Fruit fly (Drosophila melanogaster) whole organism, embryonic: Measurements from ENCODE around the gene CG13622.
A peak's percentile ranks its signal among the peaks of the same experiment; 100 is the strongest.

Experiments used
- Bdp1 ChIP-seq: fragments of 200-800 bp; sonication (Bioruptor generic); optimal IDR thresholded peaks from 3 replicates; lab custom pipeline; 2016; ENCODE audit warnings: missing biosample characterization, missing genetic modification characterization
- C15 ChIP-seq: fragments of 200-800 bp; sonication (Bioruptor generic); IDR thresholded peaks from 3 replicates; pipeline ENCODE4 v1.3.6; 2022; ENCODE audit warnings: missing biosample characterization, missing genetic modification characterization
- CG10979 ChIP-seq: fragments of 200-800 bp; sonication (Bioruptor generic); optimal IDR thresholded peaks from 2 replicates; lab custom pipeline; 2018; ENCODE audit warnings: missing biosample characterization, mild to moderate bottlenecking, missing genetic modification characterization, moderate library complexity
- CG11696 ChIP-seq: fragments of 200-800 bp; sonication (Bioruptor generic); IDR thresholded peaks from 2 replicates; pipeline ENCODE4 v1.3.6; 2022; ENCODE audit warnings: missing biosample characterization, missing genetic modification characterization
- CG1233 ChIP-seq: fragments of 200-800 bp; sonication (Bioruptor generic); optimal IDR thresholded peaks from 4 replicates; lab custom pipeline; 2018; ENCODE audit warnings: missing biosample characterization, mild to moderate bottlenecking, missing genetic modification characterization
- CG14710 ChIP-seq: fragments of 200-800 bp; sonication (Bioruptor generic); optimal IDR thresholded peaks from 3 replicates; lab custom pipeline; 2019; ENCODE audit warnings: missing biosample characterization, mild to moderate bottlenecking, missing genetic modification characterization, moderate library complexity
- CG15479 ChIP-seq: fragments of 200-800 bp; sonication (Bioruptor generic); optimal IDR thresholded peaks from 3 replicates; lab custom pipeline; 2019; ENCODE audit warnings: missing biosample characterization, mild to moderate bottlenecking, missing genetic modification characterization, moderate library complexity
- CG15514 ChIP-seq: fragments of 200-800 bp; sonication (Bioruptor generic); optimal IDR thresholded peaks from 3 replicates; lab custom pipeline; 2017; ENCODE audit warnings: missing biosample characterization, missing genetic modification characterization, mild to moderate bottlenecking, moderate library complexity, missing genetic modification reagents
- CG17359 ChIP-seq: fragments of 200-800 bp; sonication (Bioruptor generic); optimal IDR thresholded peaks from 3 replicates; lab custom pipeline; 2018; ENCODE audit warnings: missing biosample characterization, mild to moderate bottlenecking, missing genetic modification characterization, moderate library complexity
- CG18619 ChIP-seq: fragments of 200-800 bp; sonication (Bioruptor generic); optimal IDR thresholded peaks from 3 replicates; lab custom pipeline; 2017; ENCODE audit warnings: missing biosample characterization, mild to moderate bottlenecking, missing genetic modification characterization
- CG3281 ChIP-seq: fragments of 200-800 bp; sonication (Bioruptor generic); optimal IDR thresholded peaks from 3 replicates; lab custom pipeline; 2017; ENCODE audit warnings: missing biosample characterization, mild to moderate bottlenecking, missing genetic modification characterization
- CG4424 ChIP-seq: fragments of 200-800 bp; sonication (Bioruptor generic); optimal IDR thresholded peaks from 3 replicates; lab custom pipeline; 2016; ENCODE audit warnings: missing biosample characterization, missing genetic modification characterization
- CG4617 ChIP-seq: fragments of 200-800 bp; sonication (Bioruptor generic); optimal IDR thresholded peaks from 3 replicates; lab custom pipeline; 2016; ENCODE audit warnings: missing biosample characterization, missing genetic modification characterization, borderline replicate concordance
- CG4707 ChIP-seq: fragments of 200-800 bp; sonication (Bioruptor generic); optimal IDR thresholded peaks from 2 replicates; lab custom pipeline; 2018; ENCODE audit warnings: missing biosample characterization, mild to moderate bottlenecking, missing genetic modification characterization, moderate library complexity
- CG6683 ChIP-seq: fragments of 200-800 bp; sonication (Bioruptor generic); optimal IDR thresholded peaks from 2 replicates; lab custom pipeline; 2017; ENCODE audit warnings: missing biosample characterization, mild to moderate bottlenecking, missing genetic modification characterization, missing genetic modification reagents
- CG8478 ChIP-seq: fragments of >200 bp; optimal IDR thresholded peaks from 2 replicates; lab custom pipeline; 2018
- CkIIα-i1 ChIP-seq: fragments of 200-800 bp; sonication (Bioruptor generic); IDR thresholded peaks from 2 replicates; pipeline ENCODE4 v1.3.6; 2022; ENCODE audit warnings: missing biosample characterization, missing genetic modification characterization
- Dad ChIP-seq: fragments of 200-800 bp; sonication (Bioruptor generic); optimal IDR thresholded peaks from 3 replicates; lab custom pipeline; 2016; ENCODE audit warnings: missing biosample characterization, missing genetic modification characterization
- Deaf1 ChIP-seq: fragments of 200-800 bp; optimal IDR thresholded peaks from 3 replicates; lab custom pipeline; 2019; ENCODE audit warnings: missing biosample characterization, mild to moderate bottlenecking, missing genetic modification characterization, moderate library complexity
- Dll ChIP-seq: fragments of 200-800 bp; sonication (Bioruptor generic); IDR thresholded peaks from 4 replicates; pipeline ENCODE4 v1.3.6; 2022; ENCODE audit warnings: missing biosample characterization, missing genetic modification characterization; ENCODE audit not compliant: partially characterized antibody
- Dref ChIP-seq: fragments of 200-800 bp; sonication (Bioruptor generic); IDR thresholded peaks from 2 replicates; pipeline ENCODE4 v1.3.6; 2022; ENCODE audit warnings: missing biosample characterization, missing genetic modification characterization
- E2f2 ChIP-seq: fragments of 200-800 bp; sonication (Bioruptor generic); IDR thresholded peaks from 2 replicates; pipeline ENCODE4 v1.3.6; 2022; ENCODE audit warnings: missing biosample characterization, missing genetic modification characterization
- Eip74EF ChIP-seq, 2 experiments: fragments of 200-800 bp in 1 of 2; fragments of >200 bp in 1 of 2; sonication (Bioruptor generic) in 1 of 2; optimal IDR thresholded peaks; 2 replicates each; lab custom pipeline; 2017 to 2019; ENCODE audit warnings: missing biosample characterization in 2 of 2, missing genetic modification characterization in 2 of 2, mild to moderate bottlenecking in 1 of 2, moderate library complexity in 1 of 2
- HLHmδ ChIP-seq: fragments of 200-800 bp; sonication (Bioruptor generic); optimal IDR thresholded peaks from 2 replicates; lab custom pipeline; 2018; ENCODE audit warnings: missing biosample characterization, mild to moderate bottlenecking, missing genetic modification characterization, moderate library complexity
- Hey ChIP-seq: fragments of 200-800 bp; sonication (Bioruptor generic); optimal IDR thresholded peaks from 3 replicates; lab custom pipeline; 2018; ENCODE audit warnings: missing biosample characterization, mild to moderate bottlenecking, missing genetic modification characterization
- Hr51 ChIP-seq, 2 experiments: fragments of 200-800 bp; sonication (Bioruptor generic); optimal IDR thresholded peaks; 2 replicates in 1 of 2; 3 replicates in 1 of 2; lab custom pipeline; 2016 to 2018; ENCODE audit warnings: missing biosample characterization in 2 of 2, missing genetic modification characterization in 2 of 2, mild to moderate bottlenecking in 1 of 2, moderate library complexity in 1 of 2
- Hsf ChIP-seq: fragments of 200-800 bp; sonication (Bioruptor generic); optimal IDR thresholded peaks from 3 replicates; lab custom pipeline; 2016; ENCODE audit warnings: missing biosample characterization, missing genetic modification characterization
- Opbp ChIP-seq: fragments of 200-800 bp; sonication (Bioruptor generic); IDR thresholded peaks from 3 replicates; pipeline ENCODE4 v1.3.6; 2022; ENCODE audit warnings: missing biosample characterization, missing genetic modification characterization; ENCODE audit not compliant: partially characterized antibody
- PHDP ChIP-seq: fragments of 200-800 bp; sonication (Bioruptor generic); optimal IDR thresholded peaks from 3 replicates; lab custom pipeline; 2018; ENCODE audit warnings: missing biosample characterization, mild to moderate bottlenecking, missing genetic modification characterization, moderate library complexity
- Vsx1 ChIP-seq: fragments of 200-800 bp; sonication (Bioruptor generic); optimal IDR thresholded peaks from 2 replicates; lab custom pipeline; 2017; ENCODE audit warnings: missing biosample characterization, mild to moderate bottlenecking, missing genetic modification characterization, missing genetic modification reagents
- chinmo ChIP-seq: fragments of 200-800 bp; sonication (Bioruptor generic); IDR thresholded peaks from 4 replicates; pipeline ENCODE4 v1.3.6; 2022; ENCODE audit warnings: missing biosample characterization, missing genetic modification characterization; ENCODE audit not compliant: partially characterized antibody
- crc ChIP-seq: fragments of 200-800 bp; sonication (Bioruptor generic); optimal IDR thresholded peaks from 2 replicates; lab custom pipeline; 2016; ENCODE audit warnings: missing biosample characterization, missing genetic modification characterization
- croc ChIP-seq: fragments of 200-800 bp; sonication (Bioruptor generic); conservative IDR thresholded peaks from 3 replicates; pipeline ENCODE4 v1.3.6; 2022; ENCODE audit warnings: missing biosample characterization, missing genetic modification characterization
- crol ChIP-seq: fragments of 200-800 bp; sonication (Bioruptor generic); IDR thresholded peaks from 2 replicates; pipeline ENCODE4 v1.3.6; 2022; ENCODE audit warnings: missing biosample characterization, missing genetic modification characterization
- da ChIP-seq: fragments of 200-800 bp; sonication (Bioruptor generic); optimal IDR thresholded peaks from 2 replicates; lab custom pipeline; 2016; ENCODE audit warnings: missing biosample characterization, missing genetic modification characterization
- dmrt11E ChIP-seq: fragments of 200-800 bp; sonication (Bioruptor generic); optimal IDR thresholded peaks from 3 replicates; lab custom pipeline; 2018; ENCODE audit warnings: missing biosample characterization, mild to moderate bottlenecking, missing genetic modification characterization, moderate library complexity
- fd96Cb ChIP-seq: fragments of 200-800 bp; sonication (Bioruptor generic); optimal IDR thresholded peaks from 2 replicates; lab custom pipeline; 2018; ENCODE audit warnings: missing biosample characterization, mild to moderate bottlenecking, missing genetic modification characterization, moderate library complexity
- gce ChIP-seq: fragments of 200-800 bp; sonication (Bioruptor generic); IDR thresholded peaks from 3 replicates; pipeline ENCODE4 v1.3.6; 2022; ENCODE audit warnings: missing biosample characterization, missing genetic modification characterization
- gt ChIP-seq: fragments of 200-800 bp; sonication (Bioruptor generic); IDR thresholded peaks from 2 replicates; pipeline ENCODE4 v1.3.6; 2022; ENCODE audit warnings: missing biosample characterization, missing genetic modification characterization
- hbn ChIP-seq: fragments of 200-800 bp; sonication (Bioruptor generic); IDR thresholded peaks from 2 replicates; pipeline ENCODE4 v1.3.6; 2022; ENCODE audit warnings: missing biosample characterization, missing genetic modification characterization; ENCODE audit not compliant: partially characterized antibody
- jing ChIP-seq: fragments of 200-800 bp; sonication (Bioruptor generic); optimal IDR thresholded peaks from 2 replicates; lab custom pipeline; 2018; ENCODE audit warnings: missing biosample characterization, mild to moderate bottlenecking, missing genetic modification characterization
- odd ChIP-seq: fragments of 200-800 bp; sonication (Bioruptor generic); optimal IDR thresholded peaks from 2 replicates; lab custom pipeline; 2017; ENCODE audit warnings: missing biosample characterization, mild to moderate bottlenecking, missing genetic modification characterization
- pita ChIP-seq: fragments of 200-800 bp; sonication (Bioruptor generic); optimal IDR thresholded peaks from 2 replicates; lab custom pipeline; 2017; ENCODE audit warnings: missing biosample characterization, mild to moderate bottlenecking, missing genetic modification characterization
- pnt ChIP-seq: fragments of 200-800 bp; sonication (Bioruptor generic); optimal IDR thresholded peaks from 3 replicates; lab custom pipeline; 2016; ENCODE audit warnings: missing biosample characterization, missing genetic modification characterization
- schlank ChIP-seq: fragments of 200-800 bp; sonication (Bioruptor generic); optimal IDR thresholded peaks from 2 replicates; lab custom pipeline; 2018; ENCODE audit warnings: missing biosample characterization, mild to moderate bottlenecking, missing genetic modification characterization
- scrt ChIP-seq: fragments of 200-800 bp; sonication (Bioruptor generic); optimal IDR thresholded peaks from 2 replicates; lab custom pipeline; 2018; ENCODE audit warnings: missing biosample characterization, mild to moderate bottlenecking, missing genetic modification characterization, moderate library complexity
- sens ChIP-seq: fragments of 200-800 bp; sonication (Bioruptor generic); peaks from one replicate; lab custom pipeline; 2016; ENCODE audit warnings: missing biosample characterization, missing genetic modification characterization
- sima ChIP-seq: fragments of 200-800 bp; sonication (Bioruptor generic); optimal IDR thresholded peaks from 2 replicates; lab custom pipeline; 2016; ENCODE audit warnings: missing biosample characterization, missing genetic modification characterization
- wor ChIP-seq: fragments of 200-800 bp; sonication (Bioruptor generic); IDR thresholded peaks from 2 replicates; pipeline ENCODE4 v1.3.6; 2022; ENCODE audit warnings: missing biosample characterization, missing genetic modification characterization
- z ChIP-seq: fragments of 200-800 bp; sonication (Bioruptor generic); IDR thresholded peaks from 3 replicates; pipeline ENCODE4 v1.3.6; 2022; ENCODE audit warnings: missing biosample characterization, missing genetic modification characterization
- zen2 ChIP-seq: fragments of 200-800 bp; sonication (Bioruptor generic); IDR thresholded peaks from 3 replicates; pipeline ENCODE4 v1.3.6; 2022; ENCODE audit warnings: missing biosample characterization, missing genetic modification characterization; ENCODE audit not compliant: partially characterized antibody

CG13622 gene

DNA sequence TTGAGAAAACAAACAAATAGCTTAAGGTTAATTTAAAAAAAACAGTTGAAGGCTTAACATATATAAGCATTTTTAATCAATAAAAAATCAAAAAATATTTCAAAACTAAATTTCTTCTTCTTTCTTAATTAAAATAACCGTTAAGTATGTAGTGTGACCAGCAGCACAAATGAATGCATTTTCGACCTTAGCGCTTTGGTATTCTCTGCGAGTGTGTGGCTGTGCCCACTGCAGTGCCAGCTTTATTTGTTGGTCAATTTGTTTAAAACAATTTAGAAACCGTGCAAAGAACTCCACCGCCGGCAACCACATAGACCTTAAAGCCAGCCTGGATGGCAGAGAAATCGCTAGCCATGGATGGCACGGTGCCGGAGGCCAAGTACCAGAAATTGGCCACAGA lies 4.4 kb upstream of the CG13622 start, which contains the start of gene CG6607 (continued):
- TF ChIP-seq CG15514 (GFP tag; lab: Kevin White, UChicago) (peak; percentile 27), fd96Cb (no peak), Hsf (GFP tag; lab: Kevin White, UChicago) (no peak), scrt (GFP tag; lab: Kevin White, UChicago) (no peak), CG4617 (GFP tag; lab: Kevin White, UChicago) (peak; percentile 72), da (GFP tag; lab: Kevin White, UChicago) (no peak), CG17359 (tag; lab: Kevin White, UChicago) (no peak), HLHmδ (GFP tag; lab: Kevin White, UChicago) (no peak), Deaf1 (tag; lab: Kevin White, UChicago) (no peak), Vsx1 (GFP tag; lab: Kevin White, UChicago) (no peak), Dll (GFP tag; lab: Robert Waterston, UW) (peak; percentile 48; the same call in 2 of the 4 replicates), odd (GFP tag; lab: Kevin White, UChicago) (no peak), CG8478 (no peak), pnt (GFP tag; lab: Kevin White, UChicago) (no peak), z (GFP tag; lab: Robert Waterston, UW) (no peak), CkIIα-i1 (no peak), E2f2 (peak; percentile 62), schlank (tag; lab: Kevin White, UChicago) (no peak), CG18619 (no peak), CG4424 (no peak), Dref (peak; percentile 38; the same call in 1 of the 2 replicates), gce (GFP tag; lab: Robert Waterston, UW) (no peak), hbn (GFP tag; lab: Robert Waterston, UW) (peak; percentile 41; the same call in 1 of the 2 replicates), CG14710 (tag; lab: Kevin White, UChicago) (peak; percentile 24), CG10979 (no peak), Eip74EF (GFP tag; optimal IDR thresholded peaks at IDR 0.05; lab: Kevin White, UChicago) (no peak), CG1233 (no peak), CG15479 (GFP tag; lab: Kevin White, UChicago) (no peak), jing (no peak), PHDP (tag; lab: Kevin White, UChicago) (no peak), dmrt11E (tag; lab: Kevin White, UChicago) (no peak), C15 (no peak), croc (GFP tag; lab: Robert Waterston, UW) (no peak), sens (peak; percentile 53), crol (no peak), CG3281 (GFP tag; lab: Kevin White, UChicago) (no peak), CG4707 (GFP tag; lab: Kevin White, UChicago) (no peak), Opbp (0 out of 3 replicates have a peak, but pooled peaks have one; percentile 13), Hey (tag; lab: Kevin White, UChicago) (no peak), CG6683 (GFP tag; lab: Kevin White, UChicago) (no peak), Hr51 (GFP tag; optimal IDR thresholded peaks at IDR 0.05; lab: Kevin White, UChicago) (no peak), chinmo (GFP tag; lab: Robert Waterston, UW) (peak; percentile 43; the same call in 1 of the 4 replicates), sima (GFP tag; lab: Kevin White, UChicago) (no peak), wor (GFP tag; lab: Robert Waterston, UW) (no peak), Bdp1 (GFP tag; lab: Kevin White, UChicago) (no peak), pita (GFP tag; lab: Kevin White, UChicago) (no peak), gt (GFP tag; lab: Robert Waterston, UW) (no peak), Dad (GFP tag; lab: Kevin White, UChicago) (no peak), zen2 (peak; percentile 64), CG11696 (no peak), crc (no peak)
